Fruit fly (Drosophila melanogaster) whole organism, embryonic: ENCODE data around the gene PH4alphaNE3.

Experiments used
- Bdp1 ChIP-seq: fragments of 200-800 bp; sonication (Bioruptor generic); optimal IDR thresholded peaks from 3 replicates; lab custom pipeline; 2016; ENCODE audit warnings: missing biosample characterization, missing genetic modification characterization
- Blimp-1 ChIP-seq: fragments of 200-800 bp; sonication (Bioruptor generic); optimal IDR thresholded peaks from 3 replicates; lab custom pipeline; 2018; ENCODE audit warnings: missing biosample characterization, missing genetic modification characterization, mild to moderate bottlenecking, moderate library complexity, missing genetic modification reagents
- Bteb2 ChIP-seq: fragments of 200-800 bp; sonication (Bioruptor generic); optimal IDR thresholded peaks from 2 replicates; lab custom pipeline; 2016; ENCODE audit warnings: missing biosample characterization, missing genetic modification characterization
- CG11504 ChIP-seq: fragments of 200-800 bp; sonication (Bioruptor generic); optimal IDR thresholded peaks from 3 replicates; lab custom pipeline; 2019; ENCODE audit warnings: missing biosample characterization, mild to moderate bottlenecking, missing genetic modification characterization, moderate library complexity
- CG11695 ChIP-seq: fragments of 200-800 bp; sonication (Bioruptor generic); IDR thresholded peaks from 3 replicates; pipeline ENCODE4 v1.3.6; 2022; ENCODE audit warnings: missing biosample characterization, missing genetic modification characterization
- CG12155 ChIP-seq: fragments of 200-800 bp; sonication (Bioruptor generic); optimal IDR thresholded peaks from 3 replicates; lab custom pipeline; 2016; ENCODE audit warnings: missing biosample characterization, missing genetic modification characterization
- CG13287 ChIP-seq: fragments of 200-800 bp; sonication (Bioruptor generic); IDR thresholded peaks from 2 replicates; pipeline ENCODE4 v1.3.6; 2022; ENCODE audit warnings: missing biosample characterization, missing genetic modification characterization; ENCODE audit not compliant: partially characterized antibody
- CG15269 ChIP-seq: fragments of 200-800 bp; sonication (Bioruptor generic); optimal IDR thresholded peaks from 2 replicates; lab custom pipeline; 2018; ENCODE audit warnings: missing biosample characterization, mild to moderate bottlenecking, missing genetic modification characterization, moderate library complexity
- CG2116 ChIP-seq: fragments of 200-800 bp; sonication (Bioruptor generic); optimal IDR thresholded peaks from 3 replicates; lab custom pipeline; 2018; ENCODE audit warnings: missing biosample characterization, mild to moderate bottlenecking, missing genetic modification characterization
- CG2120 ChIP-seq: fragments of 200-800 bp; sonication (Bioruptor generic); optimal IDR thresholded peaks from 3 replicates; lab custom pipeline; 2016; ENCODE audit warnings: missing biosample characterization, missing genetic modification characterization
- CG2678 ChIP-seq: fragments of 200-800 bp; sonication (Bioruptor generic); optimal IDR thresholded peaks from 3 replicates; lab custom pipeline; 2019; ENCODE audit warnings: missing biosample characterization, mild to moderate bottlenecking, missing genetic modification characterization, moderate library complexity
- CG32532 ChIP-seq: fragments of 200-800 bp; sonication (Bioruptor generic); IDR thresholded peaks from 2 replicates; pipeline ENCODE4 v1.3.6; 2022; ENCODE audit warnings: missing biosample characterization, missing genetic modification characterization
- CG3281 ChIP-seq: fragments of 200-800 bp; sonication (Bioruptor generic); optimal IDR thresholded peaks from 3 replicates; lab custom pipeline; 2017; ENCODE audit warnings: missing biosample characterization, mild to moderate bottlenecking, missing genetic modification characterization
- CG7745 ChIP-seq: fragments of 200-800 bp; sonication (Bioruptor generic); optimal IDR thresholded peaks from 2 replicates; lab custom pipeline; 2018; ENCODE audit warnings: missing biosample characterization, mild to moderate bottlenecking, missing genetic modification characterization, moderate library complexity
- CG7839 ChIP-seq: fragments of 200-800 bp; sonication (Bioruptor generic); optimal IDR thresholded peaks from 3 replicates; lab custom pipeline; 2018; ENCODE audit warnings: missing biosample characterization, mild to moderate bottlenecking, missing genetic modification characterization, moderate library complexity
- CG8359 ChIP-seq: fragments of 200-800 bp; sonication (Bioruptor generic); optimal IDR thresholded peaks from 2 replicates; lab custom pipeline; 2017; ENCODE audit warnings: missing biosample characterization, mild to moderate bottlenecking, missing genetic modification characterization, borderline replicate concordance
- D19B ChIP-seq: fragments of 200-800 bp; sonication (Bioruptor generic); optimal IDR thresholded peaks from 2 replicates; lab custom pipeline; 2017; ENCODE audit warnings: missing biosample characterization, mild to moderate bottlenecking, missing genetic modification characterization
- Deaf1 ChIP-seq: fragments of 200-800 bp; optimal IDR thresholded peaks from 3 replicates; lab custom pipeline; 2019; ENCODE audit warnings: missing biosample characterization, mild to moderate bottlenecking, missing genetic modification characterization, moderate library complexity
- Drgx ChIP-seq: fragments of 200-800 bp; sonication (Bioruptor generic); IDR thresholded peaks from 2 replicates; pipeline ENCODE4 v1.3.6; 2022; ENCODE audit warnings: missing biosample characterization, missing genetic modification characterization
- Elba2 ChIP-seq: fragments of 200-800 bp; sonication (Bioruptor generic); optimal IDR thresholded peaks from 3 replicates; lab custom pipeline; 2016; ENCODE audit warnings: missing biosample characterization, missing genetic modification characterization
- GATAe ChIP-seq: fragments of 200-800 bp; sonication (Bioruptor generic); conservative IDR thresholded peaks from 2 replicates; pipeline ENCODE4 v1.3.6; 2022; ENCODE audit warnings: missing biosample characterization, missing genetic modification characterization
- HLHmδ ChIP-seq: fragments of 200-800 bp; sonication (Bioruptor generic); optimal IDR thresholded peaks from 2 replicates; lab custom pipeline; 2018; ENCODE audit warnings: missing biosample characterization, mild to moderate bottlenecking, missing genetic modification characterization, moderate library complexity
- Hmx ChIP-seq: fragments of 200-800 bp; sonication (Bioruptor generic); optimal IDR thresholded peaks from 2 replicates; lab custom pipeline; 2016; ENCODE audit warnings: missing biosample characterization, missing genetic modification characterization
- Meics ChIP-seq: fragments of 200-800 bp; sonication (Bioruptor generic); optimal IDR thresholded peaks from 2 replicates; lab custom pipeline; 2017; ENCODE audit warnings: missing biosample characterization, mild to moderate bottlenecking, missing genetic modification characterization
- NC2α ChIP-seq: fragments of 200-800 bp; sonication (Bioruptor generic); optimal IDR thresholded peaks from 2 replicates; lab custom pipeline; 2016; ENCODE audit warnings: missing biosample characterization, missing genetic modification characterization
- Pdp1 ChIP-seq, 2 experiments: fragments of 200-800 bp; sonication (Bioruptor generic); optimal IDR thresholded peaks; 3 replicates each; lab custom pipeline; 2016; ENCODE audit warnings: missing biosample characterization in 2 of 2, missing genetic modification characterization in 2 of 2, mild to moderate bottlenecking in 1 of 2, moderate library complexity in 1 of 2
- Ravus ChIP-seq: fragments of 200-800 bp; sonication (Bioruptor generic); IDR thresholded peaks from 2 replicates; pipeline ENCODE4 v1.3.6; 2022; ENCODE audit warnings: missing biosample characterization, missing genetic modification characterization
- Rfx ChIP-seq: fragments of 200-800 bp; sonication (Bioruptor generic); IDR thresholded peaks from 2 replicates; pipeline ENCODE4 v1.3.6; 2022; ENCODE audit warnings: missing biosample characterization, missing genetic modification characterization
- YL-1 ChIP-seq: fragments of 200-800 bp; sonication (Bioruptor generic); optimal IDR thresholded peaks from 3 replicates; lab custom pipeline; 2017; ENCODE audit warnings: missing biosample characterization, mild to moderate bottlenecking, missing genetic modification characterization
- bowl ChIP-seq: fragments of 200-800 bp; sonication (Bioruptor generic); IDR thresholded peaks from 2 replicates; pipeline ENCODE4 v1.3.6; 2022; ENCODE audit warnings: missing biosample characterization, missing genetic modification characterization
- cas ChIP-seq: fragments of 200-800 bp; sonication (Bioruptor generic); IDR thresholded peaks from 2 replicates; pipeline ENCODE4 v1.3.6; 2022; ENCODE audit warnings: missing biosample characterization, missing genetic modification characterization
- crp ChIP-seq, 2 experiments: fragments of 200-800 bp; sonication (Bioruptor generic); optimal IDR thresholded peaks; 2 replicates in 1 of 2; 3 replicates in 1 of 2; lab custom pipeline; 2017; ENCODE audit warnings: missing biosample characterization in 2 of 2, missing genetic modification characterization in 2 of 2, mild to moderate bottlenecking in 1 of 2, moderate library complexity in 1 of 2
- dm ChIP-seq: fragments of 200-800 bp; sonication (Bioruptor generic); optimal IDR thresholded peaks from 3 replicates; lab custom pipeline; 2016; ENCODE audit warnings: missing biosample characterization, missing genetic modification characterization
- gem ChIP-seq: fragments of 200-800 bp; sonication (Bioruptor generic); optimal IDR thresholded peaks from 2 replicates; lab custom pipeline; 2019; ENCODE audit warnings: missing biosample characterization, mild to moderate bottlenecking, missing genetic modification characterization, moderate library complexity
- grau ChIP-seq: fragments of 200-800 bp; optimal IDR thresholded peaks from 3 replicates; lab custom pipeline; 2019; ENCODE audit warnings: missing biosample characterization, mild to moderate bottlenecking, missing genetic modification characterization, moderate library complexity
- lab ChIP-seq: fragments of 200-800 bp; sonication (Bioruptor generic); optimal IDR thresholded peaks from 3 replicates; lab custom pipeline; 2017; ENCODE audit warnings: missing biosample characterization, missing genetic modification characterization, mild to moderate bottlenecking, moderate library complexity, missing genetic modification reagents
- lilli ChIP-seq: fragments of 200-800 bp; sonication (Bioruptor generic); optimal IDR thresholded peaks from 3 replicates; lab custom pipeline; 2016; ENCODE audit warnings: missing biosample characterization, missing genetic modification characterization
- pan ChIP-seq, 4 experiments: fragments of >200 bp in 3 of 4; fragments of 200-800 bp in 1 of 4; sonication (Bioruptor generic) in 1 of 4; optimal IDR thresholded peaks in 3 of 4; IDR thresholded peaks in 1 of 4; 2 replicates each; pipeline versions ENCODE4 v1.3.6 to Lab custom; 2017 to 2022; ENCODE audit warnings: missing biosample characterization in 2 of 4, missing genetic modification characterization in 2 of 4, mixed read lengths in 1 of 4
- pho ChIP-seq: fragments of 200-800 bp; sonication (Bioruptor generic); optimal IDR thresholded peaks from 2 replicates; lab custom pipeline; 2016; ENCODE audit warnings: missing biosample characterization, missing genetic modification characterization
- row ChIP-seq: fragments of 200-800 bp; sonication (Bioruptor generic); IDR thresholded peaks from 3 replicates; pipeline ENCODE4 v1.3.6; 2022; ENCODE audit warnings: missing biosample characterization, missing genetic modification characterization
- seq ChIP-seq: fragments of 200-800 bp; sonication (Bioruptor generic); IDR thresholded peaks from 2 replicates; pipeline ENCODE4 v1.3.6; 2022; ENCODE audit warnings: missing biosample characterization, missing genetic modification characterization
- ssp ChIP-seq: fragments of 200-800 bp; sonication (Bioruptor generic); IDR thresholded peaks from 2 replicates; pipeline ENCODE4 v1.3.6; 2022; ENCODE audit warnings: missing biosample characterization, missing genetic modification characterization
- tup ChIP-seq: fragments of 200-800 bp; sonication (Bioruptor generic); optimal IDR thresholded peaks from 2 replicates; lab custom pipeline; 2016; ENCODE audit warnings: missing biosample characterization, mild to moderate bottlenecking, missing genetic modification characterization, moderate library complexity
- vvl ChIP-seq: fragments of 200-800 bp; sonication (Bioruptor generic); IDR thresholded peaks from 2 replicates; pipeline ENCODE4 v1.3.6; 2022; ENCODE audit warnings: missing biosample characterization, missing genetic modification characterization
- wdn ChIP-seq: fragments of 200-800 bp; sonication (Bioruptor generic); IDR thresholded peaks from 2 replicates; pipeline ENCODE4 v1.3.6; 2022; ENCODE audit warnings: missing biosample characterization, missing genetic modification characterization

PH4alphaNE3 gene

DNA sequence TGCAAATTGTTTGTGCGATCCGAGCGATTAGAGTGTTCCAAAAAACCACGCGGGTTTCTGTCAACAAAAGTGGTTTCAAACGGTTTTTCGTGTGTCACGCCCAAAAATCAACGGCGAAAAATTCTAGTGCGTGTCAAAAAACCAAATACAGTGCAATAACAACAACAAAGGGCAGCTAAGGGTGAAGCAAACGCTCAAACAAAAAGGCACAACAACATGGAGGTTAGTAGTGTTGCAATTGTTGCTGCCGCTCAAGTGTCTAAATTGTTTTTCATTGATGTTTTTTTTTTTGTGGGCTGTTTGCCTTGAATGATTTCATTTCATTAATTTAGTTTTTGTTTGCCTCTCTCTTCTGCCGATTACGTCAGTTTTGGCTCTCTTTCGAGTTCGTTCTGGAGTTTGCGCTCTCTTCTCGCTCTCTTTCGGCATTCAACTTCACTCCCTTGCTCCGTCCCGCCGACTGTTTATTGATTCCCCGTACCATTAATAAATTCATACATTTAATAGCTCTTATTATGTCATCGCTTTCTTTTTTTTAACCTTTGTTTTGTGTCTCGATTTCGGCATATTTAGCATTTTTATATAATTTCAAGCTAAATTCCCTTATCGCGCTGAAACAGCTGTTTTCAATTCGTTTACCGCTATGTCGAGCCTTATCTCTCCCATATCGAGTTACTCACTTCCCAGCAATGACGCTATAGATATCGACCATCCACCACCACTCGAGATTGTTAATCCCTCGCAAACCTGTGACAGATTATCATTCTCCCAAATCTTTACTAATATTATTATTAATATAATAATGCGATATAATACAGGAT is 40.5 kb upstream of the PH4alphaNE3 start (continued):
- TF ChIP-seq Elba2 (GFP tag; lab: Kevin White, UChicago) = no peak
- TF ChIP-seq ssp (GFP tag; lab: Robert Waterston, UW) = no peak

DNA sequence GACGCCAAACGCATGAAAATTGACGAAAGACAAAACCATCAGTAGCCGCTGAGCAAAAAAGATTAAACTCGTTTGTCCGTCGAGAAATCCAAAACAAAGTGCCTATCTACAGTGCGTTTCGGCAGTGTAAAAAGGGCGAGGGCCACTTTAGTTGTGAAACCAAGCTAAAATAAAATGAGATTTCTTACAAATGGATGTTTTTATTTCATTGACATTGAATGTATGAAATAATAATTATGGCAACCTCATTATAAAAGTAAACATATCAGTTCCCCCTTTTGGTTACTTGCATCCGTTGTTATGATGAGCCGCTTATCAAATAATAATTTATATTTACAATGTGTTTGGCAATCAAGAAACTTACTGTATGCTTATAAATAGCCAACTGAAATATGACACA is 39.5 kb upstream of the PH4alphaNE3 start:
- peak; percentile 76 for TF ChIP-seq CG11695 (GFP tag; lab: Robert Waterston, UW)
- peak; percentile 36; the same call in 1 of the 3 replicates for TF ChIP-seq row (GFP tag; lab: Robert Waterston, UW)
- TF ChIP-seq CG15269 = peak; percentile 24
- TF ChIP-seq cas = no peak
- TF ChIP-seq gem (tag; lab: Kevin White, UChicago) = peak; percentile 22
- peak; percentile 23 for TF ChIP-seq lab (GFP tag; lab: Kevin White, UChicago)
- no peak for TF ChIP-seq NC2α
- TF ChIP-seq CG11504 (tag; lab: Kevin White, UChicago) = peak; percentile 7
- TF ChIP-seq lilli (GFP tag; lab: Kevin White, UChicago) = peak; percentile 17
- 0 out of 2 replicates have a peak, but pooled peaks have one; percentile 9 for TF ChIP-seq seq (GFP tag; lab: Robert Waterston, UW)
- TF ChIP-seq pan (optimal IDR thresholded peaks at IDR 0.05; lab: Kevin White, UChicago) = no peak
- TF ChIP-seq pan (GFP tag; optimal IDR thresholded peaks at IDR 0.05 in 1 of 2, IDR thresholded peaks at IDR 0.05 in 1 of 2) = peak in 1 of 2 experiments; percentile 14
- TF ChIP-seq Hmx (GFP tag; lab: Kevin White, UChicago) = no peak
- TF ChIP-seq Rfx (GFP tag; lab: Robert Waterston, UW) = peak; percentile 36; the same call in 1 of the 2 replicates
- TF ChIP-seq CG12155 = no peak
- no peak for TF ChIP-seq pho
- no peak for TF ChIP-seq bowl
- TF ChIP-seq CG3281 (GFP tag; lab: Kevin White, UChicago) = peak; percentile 3
- peak; percentile 37 for TF ChIP-seq CG2678 (tag; lab: Kevin White, UChicago)
- peak; percentile 35 for TF ChIP-seq Meics
- no peak for TF ChIP-seq GATAe (GFP tag; lab: Robert Waterston, UW)
- peak; percentile 29; the same call in 1 of the 2 replicates for TF ChIP-seq Drgx (GFP tag; lab: Robert Waterston, UW)
- TF ChIP-seq CG32532 (GFP tag; lab: Robert Waterston, UW) = peak; percentile 31; the same call in 1 of the 2 replicates
- TF ChIP-seq CG2120 (GFP tag; lab: Kevin White, UChicago) = peak; percentile 41
- TF ChIP-seq tup (GFP tag; lab: Kevin White, UChicago) = no peak
- peak; percentile 11 for TF ChIP-seq grau

- TF ChIP-seq Pdp1 (GFP tag; optimal IDR thresholded peaks at IDR 0.05; lab: Kevin White, UChicago) = peak in 1 of 2 experiments; percentile 32
- TF ChIP-seq CG7839 (tag; lab: Kevin White, UChicago) = no peak
- no peak for TF ChIP-seq wdn
- no peak for TF ChIP-seq CG13287 (GFP tag; lab: Robert Waterston, UW)
- TF ChIP-seq CG12155 = no peak
- TF ChIP-seq D19B (GFP tag; lab: Kevin White, UChicago) = no peak
- no peak for TF ChIP-seq crp (GFP tag; optimal IDR thresholded peaks at IDR 0.05; lab: Kevin White, UChicago)
- no peak for TF ChIP-seq HLHmδ (GFP tag; lab: Kevin White, UChicago)
- no peak for TF ChIP-seq Ravus (GFP tag; lab: Robert Waterston, UW)
- TF ChIP-seq YL-1 (GFP tag; lab: Kevin White, UChicago) = no peak
- peak; percentile 95 for TF ChIP-seq CG8359 (GFP tag; lab: Kevin White, UChicago)
- TF ChIP-seq CG2116 (GFP tag; lab: Kevin White, UChicago) = no peak
- TF ChIP-seq Bteb2 (GFP tag; lab: Kevin White, UChicago) = no peak
- peak; percentile 70 for TF ChIP-seq CG7745
- no peak for TF ChIP-seq dm
- TF ChIP-seq vvl (GFP tag; lab: Robert Waterston, UW) = peak; percentile 33; the same call in 1 of the 2 replicates
- no peak for TF ChIP-seq Bdp1
- peak; percentile 63 for TF ChIP-seq Blimp-1 (GFP tag; lab: Kevin White, UChicago)
- TF ChIP-seq seq (GFP tag; lab: Robert Waterston, UW) = no peak
- TF ChIP-seq Deaf1 (tag; lab: Kevin White, UChicago) = no peak
Measured at dm6 chr3R:30566181-30566902, 37.6 kb upstream of the PH4alphaNE3 start.
